Worm (Caenorhabditis elegans) whole organism, L2 larva: ENCODE results near the gene ZK512.10.

Experiments
- egl-27 ChIP-seq: sonication (generic microtip); optimal IDR thresholded peaks from 3 replicates; lab custom pipeline; 2017; ENCODE audit warnings: missing biosample characterization, missing genetic modification reagents, missing genetic modification characterization
- elt-3 ChIP-seq: sonication (generic microtip); optimal IDR thresholded peaks from 2 replicates; lab custom pipeline; 2017; ENCODE audit warnings: missing biosample characterization, missing genetic modification characterization
- nhr-12 ChIP-seq: fragments of 150-350 bp; optimal IDR thresholded peaks from 2 replicates; lab custom pipeline; 2014; ENCODE audit warnings: missing biosample characterization, missing genetic modification characterization
- nhr-77 ChIP-seq: fragments of 150-350 bp; optimal IDR thresholded peaks from 2 replicates; lab custom pipeline; 2014; ENCODE audit warnings: missing biosample characterization, missing genetic modification characterization
- unc-39 ChIP-seq: fragments of 150-350 bp; optimal IDR thresholded peaks from 2 replicates; lab custom pipeline; 2014; ENCODE audit warnings: missing biosample characterization, missing genetic modification characterization
- unc-55 ChIP-seq: fragments of 150-350 bp; sonication (generic microtip); optimal IDR thresholded peaks from 3 replicates; lab custom pipeline; 2014; ENCODE audit warnings: missing biosample characterization, missing genetic modification reagents, missing genetic modification characterization

- no peak for TF ChIP-seq egl-27 (tag; lab: Kevin White, UChicago)
- TF ChIP-seq nhr-77 (tag; lab: Kevin White, UChicago) = no peak
- TF ChIP-seq elt-3 (tag; lab: Kevin White, UChicago) = no peak
- TF ChIP-seq unc-39 (tag; lab: Kevin White, UChicago) = no peak
- TF ChIP-seq unc-55 (GFP tag; lab: Kevin White, UChicago) = peak; percentile 19
- no peak for TF ChIP-seq nhr-12 (tag; lab: Kevin White, UChicago)
Observed at ce11 chrIII:9143911-9144310, 13.2 kb downstream of the ZK512.10 start, which contains the start of gene ZK512.11.
